Fruit fly (Drosophila melanogaster): Measurements from ENCODE around the gene Nrx-1.

Nrx-1 gene

dm6 chr3R:22530305-22530704 lies 62.0 kb downstream of the Nrx-1 start, which contains the start of gene CG33099 (continued):
- TF ChIP-seq CG9215 (GFP tag; IDR thresholded peaks at IDR 0.05) (no peak), gt (GFP tag; IDR thresholded peaks at IDR 0.05) (no peak), ro (GFP tag; IDR thresholded peaks at IDR 0.05) (no peak), NFAT (GFP tag; IDR thresholded peaks at IDR 0.05) (peak; percentile 45; the same call in 1 of the 2 replicates), Atf-2 (GFP tag; optimal IDR thresholded peaks at IDR 0.05) (no peak), tin (GFP tag; optimal IDR thresholded peaks at IDR 0.05) (no peak), nau (GFP tag; optimal IDR thresholded peaks at IDR 0.05) (peak; percentile 47), danr (GFP tag; IDR thresholded peaks at IDR 0.05) (no peak), CG3847 (GFP tag; IDR thresholded peaks at IDR 0.05) (no peak), wdn (GFP tag; IDR thresholded peaks at IDR 0.05) (no peak), CG12155 (GFP tag; optimal IDR thresholded peaks at IDR 0.05) (no peak), CG8944 (GFP tag; optimal IDR thresholded peaks at IDR 0.05) (peak; percentile 25), Eip74EF (GFP tag; optimal IDR thresholded peaks at IDR 0.05) (no peak), phol (tag; optimal IDR thresholded peaks at IDR 0.05) (no peak), slbo (GFP tag; IDR thresholded peaks at IDR 0.05) (0 out of 2 replicates have a peak, but pooled peaks have one; percentile 16), CG6791 (GFP tag; IDR thresholded peaks at IDR 0.05; ENCODE audit: partially characterized antibody) (no peak), dan (GFP tag; IDR thresholded peaks at IDR 0.05) (no peak), CG2875 (GFP tag; optimal IDR thresholded peaks at IDR 0.05) (peak; percentile 33), ewg (GFP tag; optimal IDR thresholded peaks at IDR 0.05) (no peak), Dip2 (GFP tag; IDR thresholded peaks at IDR 0.05) (no peak), CG18011 (GFP tag; optimal IDR thresholded peaks at IDR 0.05) (no peak), otp (GFP tag; IDR thresholded peaks at IDR 0.05) (peak; percentile 61; the same call in 1 of the 3 replicates), CG8924 (tag; optimal IDR thresholded peaks at IDR 0.05) (peak; percentile 48), Hmx (GFP tag; optimal IDR thresholded peaks at IDR 0.05) (no peak), CG12769 (tag; optimal IDR thresholded peaks at IDR 0.05) (peak; percentile 19), CG4854 (GFP tag; optimal IDR thresholded peaks at IDR 0.05) (no peak), Kr (GFP tag; optimal IDR thresholded peaks at IDR 0.05) (no peak), CG9797 (GFP tag; optimal IDR thresholded peaks at IDR 0.05) (no peak), seq (GFP tag; IDR thresholded peaks at IDR 0.05) (no peak), en (GFP tag; optimal IDR thresholded peaks at IDR 0.05) (no peak), prd (optimal IDR thresholded peaks at IDR 0.05) (no peak), prd (GFP tag; IDR thresholded peaks at IDR 0.05) (peak; percentile 22; the same call in 1 of the 3 replicates), H15 (GFP tag; IDR thresholded peaks at IDR 0.05) (no peak), CG10209 (GFP tag; optimal IDR thresholded peaks at IDR 0.05) (peak; percentile 60), CG12391 (tag; optimal IDR thresholded peaks at IDR 0.05) (no peak), CG11085 (GFP tag; IDR thresholded peaks at IDR 0.05) (no peak), ci (GFP tag; IDR thresholded peaks at IDR 0.05) (peak; percentile 78), CG6683 (GFP tag; optimal IDR thresholded peaks at IDR 0.05) (peak; percentile 2), sisA (GFP tag; IDR thresholded peaks at IDR 0.05) (no peak), vnd (GFP tag; IDR thresholded peaks at IDR 0.05; ENCODE audit: partially characterized antibody) (no peak), odd (GFP tag; optimal IDR thresholded peaks at IDR 0.05) (peak; percentile 48), CG15696 (tag; optimal IDR thresholded peaks at IDR 0.05) (peak; percentile 68), Dad (GFP tag; optimal IDR thresholded peaks at IDR 0.05) (no peak), CG7372 (GFP tag; IDR thresholded peaks at IDR 0.05) (no peak), E2f2 (GFP tag; IDR thresholded peaks at IDR 0.05) (peak; percentile 37; the same call in 1 of the 2 replicates), Stat92E (GFP tag; optimal IDR thresholded peaks at IDR 0.05) (no peak), CG7357 (GFP tag; IDR thresholded peaks at IDR 0.05) (no peak), fd102C (GFP tag; optimal IDR thresholded peaks at IDR 0.05) (peak; percentile 67), CG11093 (GFP tag; IDR thresholded peaks at IDR 0.05) (no peak), sens-2 (GFP tag; IDR thresholded peaks at IDR 0.05) (peak; percentile 7; the same call in 1 of the 2 replicates), CG10565 (GFP tag; optimal IDR thresholded peaks at IDR 0.05) (no peak), CG34376 (GFP tag; optimal IDR thresholded peaks at IDR 0.05) (peak; percentile 72)

All from whole organism, embryonic.